Worm (Caenorhabditis elegans) whole organism, L4 larva: Measurements from ENCODE around the gene F58E6.11.

Experiments
- F10B5.3 ChIP-seq: sonication (generic microtip); optimal IDR thresholded peaks from 2 replicates; lab custom pipeline; 2016; ENCODE audit warnings: mild to moderate bottlenecking, missing genetic modification characterization, missing compliant biosample characterization
- daf-12 ChIP-seq: fragments of 150-350 bp; optimal IDR thresholded peaks from 2 replicates; lab custom pipeline; 2014; ENCODE audit warnings: missing biosample characterization, missing genetic modification reagents, missing genetic modification characterization
- mes-2 ChIP-seq: sonication (generic microtip); optimal IDR thresholded peaks from 2 replicates; lab custom pipeline; 2016; ENCODE audit warnings: missing genotype, mild to moderate bottlenecking, missing genetic modification characterization, missing compliant biosample characterization; ENCODE audit not compliant: poor library complexity, severe bottlenecking
- skn-1 ChIP-seq: fragments of 150-350 bp; optimal IDR thresholded peaks from 2 replicates; lab custom pipeline; 2014; ENCODE audit warnings: missing biosample characterization, missing genetic modification characterization
- unc-39 ChIP-seq: sonication (generic microtip); optimal IDR thresholded peaks from 2 replicates; lab custom pipeline; 2017; ENCODE audit warnings: missing biosample characterization, missing genetic modification characterization
- zag-1 ChIP-seq: fragments of 150-350 bp; optimal IDR thresholded peaks from 2 replicates; lab custom pipeline; 2014; ENCODE audit warnings: missing biosample characterization, missing genetic modification characterization

- TF ChIP-seq mes-2 (tag; lab: Kevin White, UChicago) (no peak), daf-12 (no peak), unc-39 (tag; lab: Kevin White, UChicago) (no peak), skn-1 (no peak), F10B5.3 (tag; lab: Kevin White, UChicago) (no peak), zag-1 (no peak)
These were observed 2.1 kb downstream of the F58E6.11 start, which contains the start of gene F58E6.8 for ce11 chrV:9755725-9756124.
